Fruit fly (Drosophila melanogaster) Kc167 (cell line): ENCODE results near the gene Cpr92A.

Source experiments
- Myc ChIP-seq: fragments of >200 bp; optimal IDR thresholded peaks from 2 replicates; lab custom pipeline; 2017; ENCODE audit warnings: missing external identifiers
- Sin3A ChIP-seq: fragments of >200 bp; optimal IDR thresholded peaks from 2 replicates; lab custom pipeline; 2018; ENCODE audit warnings: missing external identifiers
- h ChIP-seq: fragments of >200 bp; optimal IDR thresholded peaks from 3 replicates; lab custom pipeline; 2018; ENCODE audit warnings: missing external identifiers
- insv ChIP-seq: fragments of >200 bp; optimal IDR thresholded peaks from 3 replicates; lab custom pipeline; 2018; ENCODE audit warnings: missing external identifiers
- psq ChIP-seq: fragments of >200 bp; optimal IDR thresholded peaks from 2 replicates; lab custom pipeline; 2017; ENCODE audit warnings: missing external identifiers
- ttk ChIP-seq: sonication (Bioruptor generic); optimal IDR thresholded peaks from 2 replicates; lab custom pipeline; 2017; ENCODE audit warnings: missing external identifiers

Cpr92A gene

DNA sequence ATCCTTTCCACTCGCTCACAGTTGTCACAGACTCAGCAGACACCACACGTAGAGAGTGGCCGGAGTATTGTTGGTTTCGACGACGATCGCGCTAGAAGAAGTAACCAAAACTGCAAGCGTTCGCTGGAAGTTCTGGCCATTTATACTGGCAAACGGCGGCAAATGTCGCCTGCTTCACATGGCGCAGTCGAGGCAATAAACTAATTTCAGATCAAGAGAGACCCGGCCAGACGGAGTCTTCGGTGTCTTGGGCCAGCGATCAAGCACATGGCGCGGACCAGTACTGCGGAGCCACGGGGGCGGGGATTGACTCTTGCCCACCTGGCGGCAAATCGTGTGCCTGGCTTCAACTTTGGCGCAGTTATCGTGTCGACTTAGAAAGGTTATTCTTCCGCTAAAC lies at the start of gene Cpr92A:
Gene Cpr92A, minus strand, starts transcription at position 101 of the 400 bp plus-strand sequence.
- TF ChIP-seq psq (lab: Kevin White, UChicago) (no peak), h (lab: Kevin White, UChicago) (no peak), Myc (lab: Kevin White, UChicago) (no peak), Sin3A (lab: Kevin White, UChicago) (no peak), insv (lab: Kevin White, UChicago) (no peak), ttk (lab: Kevin White, UChicago) (no peak)

DNA sequence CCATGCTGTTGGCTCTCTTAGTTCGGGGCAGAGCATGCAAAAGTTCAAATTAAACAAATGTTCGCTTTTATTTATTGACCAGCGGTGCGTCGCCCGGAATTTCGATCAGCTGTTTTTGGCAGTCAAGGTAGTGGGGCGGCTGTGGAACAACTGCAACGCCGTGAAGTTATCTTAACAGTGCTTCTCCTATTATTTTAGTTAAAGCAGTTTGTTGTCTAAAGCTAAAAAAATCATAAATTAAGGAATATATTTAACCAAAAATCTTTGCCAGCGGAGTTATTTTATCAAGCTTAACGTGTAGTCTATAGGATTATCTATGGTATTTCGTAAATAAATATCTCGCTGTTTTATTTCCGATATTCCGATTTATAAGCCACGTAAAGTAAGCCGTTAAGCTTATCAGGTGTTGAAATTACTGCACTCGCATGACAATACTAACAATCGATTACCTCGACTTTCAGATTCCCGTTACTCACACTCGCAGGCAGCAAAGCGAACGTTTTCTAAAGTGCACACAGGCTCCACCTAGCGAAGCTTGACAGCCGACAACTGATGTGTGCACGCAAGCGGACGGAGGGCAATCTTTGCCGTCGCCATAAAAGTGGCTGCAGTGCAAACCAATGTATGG lies 49.6 kb upstream of the Cpr92A start, which contains the start of the genes CG6195 and CG31220:
Gene CG6195, minus strand, starts transcription at position 122 of the 628 bp plus-strand sequence.
Gene CG31220, plus strand, starts transcription at position 199 of the 628 bp plus-strand sequence.
- no peak for TF ChIP-seq h (lab: Kevin White, UChicago)

dm6 chr3R:19644901-19645204 lies 46.1 kb upstream of the Cpr92A start, which contains the start of gene Nup58:
Gene Nup58, plus strand, starts transcription at chr3R:19645026.
- no peak for TF ChIP-seq Sin3A (lab: Kevin White, UChicago)
- no peak for TF ChIP-seq Myc (lab: Kevin White, UChicago)
- TF ChIP-seq psq (lab: Kevin White, UChicago), result no peak
- TF ChIP-seq h (lab: Kevin White, UChicago), result no peak

- TF ChIP-seq h (lab: Kevin White, UChicago) (no peak), Sin3A (lab: Kevin White, UChicago) (no peak), Myc (lab: Kevin White, UChicago) (no peak), ttk (lab: Kevin White, UChicago) (no peak), psq (lab: Kevin White, UChicago) (no peak), insv (lab: Kevin White, UChicago) (no peak)
These were observed 45.5 kb upstream of the Cpr92A start, which contains the start of gene Vha13 for dm6 chr3R:19644094-19644900. Gene Vha13, minus strand, starts transcription at chr3R:19644386.

DNA sequence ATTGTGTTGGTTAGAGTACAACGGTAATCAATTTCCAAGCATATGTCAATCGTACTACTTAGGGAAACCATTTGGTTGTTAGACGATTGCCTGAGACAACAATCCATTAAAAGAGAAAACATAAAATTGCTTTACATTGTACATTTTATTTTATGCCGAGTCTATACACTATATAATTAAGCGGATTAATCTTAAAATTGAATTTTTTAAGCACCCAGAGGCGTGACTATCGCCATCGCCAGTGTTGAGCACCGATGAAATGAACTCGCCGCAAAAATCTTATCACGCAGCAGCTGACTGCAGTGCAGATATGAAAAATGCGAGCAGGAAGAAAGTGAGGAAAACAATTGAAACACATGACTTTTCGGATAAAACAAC lies 44.1 kb upstream of the Cpr92A start:
- TF ChIP-seq insv (lab: Kevin White, UChicago) (no peak), h (lab: Kevin White, UChicago) (no peak), psq (lab: Kevin White, UChicago) (no peak), Sin3A (lab: Kevin White, UChicago) (no peak), ttk (lab: Kevin White, UChicago) (no peak), Myc (lab: Kevin White, UChicago) (no peak)

dm6 chr3R:19642092-19642892 lies 43.5 kb upstream of the Cpr92A start, which contains the start of gene subdued:
Gene subdued, minus strand, starts transcription at chr3R:19642722.
- TF ChIP-seq psq (lab: Kevin White, UChicago) (no peak), insv (lab: Kevin White, UChicago) (no peak), Sin3A (lab: Kevin White, UChicago) (no peak), ttk (lab: Kevin White, UChicago) (no peak), Myc (lab: Kevin White, UChicago) (no peak), h (lab: Kevin White, UChicago) (no peak)

dm6 chr3R:19641498-19642065 lies 42.8 kb upstream of the Cpr92A start:
- no peak for TF ChIP-seq ttk (lab: Kevin White, UChicago)
- TF ChIP-seq Sin3A (lab: Kevin White, UChicago), result no peak
- TF ChIP-seq psq (lab: Kevin White, UChicago), result no peak
- TF ChIP-seq Myc (lab: Kevin White, UChicago), result no peak
- no peak for TF ChIP-seq h (lab: Kevin White, UChicago)
- TF ChIP-seq insv (lab: Kevin White, UChicago), result no peak

dm6 chr3R:19641058-19641457 lies 42.3 kb upstream of the Cpr92A start:
- no peak for TF ChIP-seq insv (lab: Kevin White, UChicago)
- TF ChIP-seq ttk (lab: Kevin White, UChicago), result no peak
- no peak for TF ChIP-seq Sin3A (lab: Kevin White, UChicago)
- TF ChIP-seq Myc (lab: Kevin White, UChicago), result no peak
- TF ChIP-seq h (lab: Kevin White, UChicago), result no peak
- no peak for TF ChIP-seq psq (lab: Kevin White, UChicago)

dm6 chr3R:19638004-19638403 lies 39.2 kb upstream of the Cpr92A start:
- TF ChIP-seq insv (lab: Kevin White, UChicago), result no peak
- TF ChIP-seq h (lab: Kevin White, UChicago), result no peak
- no peak for TF ChIP-seq psq (lab: Kevin White, UChicago)
- no peak for TF ChIP-seq ttk (lab: Kevin White, UChicago)
- TF ChIP-seq Sin3A (lab: Kevin White, UChicago), result no peak
- no peak for TF ChIP-seq Myc (lab: Kevin White, UChicago)

DNA sequence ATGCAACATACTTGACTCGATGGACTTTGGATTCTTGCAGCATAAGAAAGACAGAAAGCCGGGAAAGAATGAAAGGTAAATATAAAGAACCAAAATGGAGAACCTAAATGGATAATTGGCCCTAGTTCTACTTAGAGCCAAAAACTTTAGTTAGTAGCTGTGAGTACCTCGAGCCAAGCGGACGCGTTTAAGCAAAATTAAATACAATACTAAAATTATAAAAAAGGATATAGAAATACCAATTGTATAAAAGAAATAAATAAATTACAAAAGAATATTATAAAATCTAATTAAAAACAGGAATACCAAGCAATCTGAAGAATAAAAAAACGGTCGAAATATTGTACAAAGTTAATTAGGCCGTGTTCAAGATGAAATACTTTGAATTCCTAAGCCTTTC lies 35.9 kb upstream of the Cpr92A start, which contains the start of gene CG34138:
Gene CG34138, plus strand, starts transcription at position 301 of the 400 bp plus-strand sequence.
- TF ChIP-seq Sin3A (lab: Kevin White, UChicago), result no peak
- no peak for TF ChIP-seq psq (lab: Kevin White, UChicago)
- TF ChIP-seq insv (lab: Kevin White, UChicago), result no peak
- TF ChIP-seq ttk (lab: Kevin White, UChicago), result no peak
- TF ChIP-seq Myc (lab: Kevin White, UChicago), result no peak
- TF ChIP-seq h (lab: Kevin White, UChicago), result no peak
